ENCODE assay signal across 5 fruit fly cellular contexts in the genomic region with DNA sequence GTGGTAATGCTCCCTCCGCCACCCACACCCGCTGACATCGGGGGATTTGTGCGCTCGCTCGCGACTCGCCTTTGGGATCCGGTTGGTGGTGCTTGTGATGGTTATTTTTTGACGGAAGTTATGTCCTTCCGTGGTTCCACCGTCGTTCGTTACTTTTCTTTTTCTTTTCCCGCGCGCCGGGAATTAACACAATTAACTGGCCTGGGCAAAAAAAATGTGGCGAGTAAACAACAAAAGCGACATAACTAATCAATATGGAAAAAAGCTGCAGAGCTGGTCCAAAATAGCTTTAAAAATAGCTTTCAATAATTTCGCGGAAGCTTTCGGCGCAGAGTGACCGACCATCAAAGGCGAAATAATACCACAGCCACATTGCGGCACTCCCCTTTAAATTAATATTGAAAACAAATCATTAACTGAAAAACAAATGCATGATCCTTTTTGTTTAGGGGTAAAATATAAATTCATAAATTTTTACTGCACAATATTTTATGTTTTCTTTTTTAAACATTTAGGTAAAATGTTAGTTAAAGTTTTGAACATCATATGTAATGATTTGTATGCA.
A peak's percentile ranks its signal among the peaks of the same experiment; 100 is the strongest.
TF ChIP-seq lines count a peak whose summit lies in the region.

Gene CG14440 (minus strand): TSS at position 320 of the 565 bp plus-strand sequence.

- TF ChIP-seq CTCF in whole organism, embryonic (GFP tag; optimal IDR thresholded peaks at IDR 0.05; lab: Kevin White, UChicago): peak; percentile 81

TF ChIP-seq in whole organism, adult, 20 proteins besides CTCF, POLR2A, EP300 and RAD21 (continues in another document):
- TF ChIP-seq CG5204 (GFP tag; optimal IDR thresholded peaks at IDR 0.05; lab: Kevin White, UChicago): no peak
- no peak for TF ChIP-seq CG33017 (tag; optimal IDR thresholded peaks at IDR 0.05; lab: Kevin White, UChicago)
- no peak for TF ChIP-seq Clk (GFP tag; optimal IDR thresholded peaks at IDR 0.05; lab: Kevin White, UChicago)
- TF ChIP-seq CG12768 (GFP tag; optimal IDR thresholded peaks at IDR 0.05; lab: Kevin White, UChicago): no peak
- TF ChIP-seq Crg-1 (GFP tag; optimal IDR thresholded peaks at IDR 0.05; lab: Kevin White, UChicago): peak; percentile 28
- peak; percentile 35 for TF ChIP-seq bab1 (GFP tag; optimal IDR thresholded peaks at IDR 0.05; lab: Kevin White, UChicago)
- no peak for TF ChIP-seq cnc (optimal IDR thresholded peaks at IDR 0.05; lab: Kevin White, UChicago)
- TF ChIP-seq Hr96 (GFP tag; optimal IDR thresholded peaks at IDR 0.05; lab: Kevin White, UChicago): no peak
- no peak for TF ChIP-seq CG14711 (tag; optimal IDR thresholded peaks at IDR 0.05; lab: Kevin White, UChicago)
- no peak for TF ChIP-seq CG7045 (GFP tag; optimal IDR thresholded peaks at IDR 0.05; lab: Kevin White, UChicago)
- no peak for TF ChIP-seq CG1620 (GFP tag; optimal IDR thresholded peaks at IDR 0.05; lab: Kevin White, UChicago)
- TF ChIP-seq Mnt (GFP tag; optimal IDR thresholded peaks at IDR 0.05; lab: Kevin White, UChicago): peak; percentile 47
- TF ChIP-seq toe (GFP tag; optimal IDR thresholded peaks at IDR 0.05; lab: Kevin White, UChicago): no peak
- peak; percentile 53 for TF ChIP-seq pad (GFP tag; optimal IDR thresholded peaks at IDR 0.05; lab: Kevin White, UChicago)
- TF ChIP-seq kay (GFP tag; lab: Kevin White, UChicago; ENCODE audit: borderline replicate concordance): no peak
- TF ChIP-seq CG11617 (GFP tag; optimal IDR thresholded peaks at IDR 0.05; lab: Kevin White, UChicago): peak; percentile 28
- TF ChIP-seq ovo (GFP tag; optimal IDR thresholded peaks at IDR 0.05; lab: Kevin White, UChicago): no peak

TF ChIP-seq in whole organism, embryonic, 481 proteins besides CTCF, POLR2A, EP300 and RAD21 (continues in another document):
- TF ChIP-seq sc (optimal IDR thresholded peaks at IDR 0.05; lab: Kevin White, UChicago) (no peak), sc (GFP tag; optimal IDR thresholded peaks at IDR 0.05; lab: Kevin White, UChicago) (no peak), Meics (GFP tag; optimal IDR thresholded peaks at IDR 0.05; lab: Kevin White, UChicago) (no peak), sna (GFP tag; IDR thresholded peaks at IDR 0.05; lab: Robert Waterston, UW; ENCODE audit: partially characterized antibody) (no peak), dmrt99B (tag; optimal IDR thresholded peaks at IDR 0.05; lab: Kevin White, UChicago) (no peak), CG11456 (GFP tag; IDR thresholded peaks at IDR 0.05; lab: Robert Waterston, UW) (no peak), Dp (GFP tag; optimal IDR thresholded peaks at IDR 0.05; lab: Kevin White, UChicago) (peak; percentile 39), CG14667 (GFP tag; IDR thresholded peaks at IDR 0.05; lab: Robert Waterston, UW) (no peak), CG16813 (GFP tag; IDR thresholded peaks at IDR 0.05; lab: Robert Waterston, UW; ENCODE audit: partially characterized antibody) (no peak), E2f2 (GFP tag; IDR thresholded peaks at IDR 0.05; lab: Robert Waterston, UW) (peak; percentile 38), bbx (GFP tag; IDR thresholded peaks at IDR 0.05; lab: Robert Waterston, UW; ENCODE audit: partially characterized antibody) (peak; percentile 25; the same call in 1 of the 2 replicates), dimm (GFP tag; IDR thresholded peaks at IDR 0.05; lab: Robert Waterston, UW) (no peak), HLH4C (GFP tag; IDR thresholded peaks at IDR 0.05; lab: Robert Waterston, UW; ENCODE audit: partially characterized antibody) (no peak), Doc3 (GFP tag; IDR thresholded peaks at IDR 0.05; lab: Robert Waterston, UW; ENCODE audit: partially characterized antibody) (no peak), CG4820 (GFP tag; optimal IDR thresholded peaks at IDR 0.05; lab: Kevin White, UChicago) (no peak), Hmr (GFP tag; optimal IDR thresholded peaks at IDR 0.05; lab: Kevin White, UChicago) (peak; percentile 18)

TF ChIP-seq in whole organism, prepupa, 60 proteins besides CTCF, POLR2A, EP300 and RAD21:
- TF ChIP-seq fkh (GFP tag; optimal IDR thresholded peaks at IDR 0.05; lab: Kevin White, UChicago): peak; percentile 68
- no peak for TF ChIP-seq CG7368 (GFP tag; optimal IDR thresholded peaks at IDR 0.05; lab: Kevin White, UChicago)
- TF ChIP-seq Eip78C (GFP tag; lab: Kevin White, UChicago): peak; percentile 16
- TF ChIP-seq CG6792 (GFP tag; optimal IDR thresholded peaks at IDR 0.05; lab: Kevin White, UChicago): no peak
- no peak for TF ChIP-seq CG11294 (GFP tag; IDR thresholded peaks at IDR 0.05; lab: Robert Waterston, UW)
- TF ChIP-seq CG6854 (GFP tag; optimal IDR thresholded peaks at IDR 0.05; lab: Kevin White, UChicago): peak; percentile 35
- TF ChIP-seq CG6808 (GFP tag; optimal IDR thresholded peaks at IDR 0.05; lab: Kevin White, UChicago): peak; percentile 15
- TF ChIP-seq Hr38 (GFP tag; optimal IDR thresholded peaks at IDR 0.05; lab: Kevin White, UChicago): no peak
- no peak for TF ChIP-seq Met (GFP tag; optimal IDR thresholded peaks at IDR 0.05; lab: Kevin White, UChicago)
- peak; percentile 40 for TF ChIP-seq CG1621 (tag; optimal IDR thresholded peaks at IDR 0.05; lab: Kevin White, UChicago)
- TF ChIP-seq vri (GFP tag; optimal IDR thresholded peaks at IDR 0.05; lab: Kevin White, UChicago): peak; percentile 30
- TF ChIP-seq CG15336 (GFP tag; IDR thresholded peaks at IDR 0.05; lab: Robert Waterston, UW): 0 out of 2 replicates have a peak, but pooled peaks have one; percentile 14
- no peak for TF ChIP-seq achi (GFP tag; optimal IDR thresholded peaks at IDR 0.05; lab: Kevin White, UChicago)
- TF ChIP-seq ss (GFP tag; optimal IDR thresholded peaks at IDR 0.05; lab: Kevin White, UChicago): peak; percentile 4 to 45

TF ChIP-seq in whole organism, pupa, 21 proteins besides CTCF, POLR2A, EP300 and RAD21:
- TF ChIP-seq Pif1B (GFP tag; optimal IDR thresholded peaks at IDR 0.05; lab: Kevin White, UChicago) (peak; percentile 6), Ets98B (GFP tag; IDR thresholded peaks at IDR 0.05; lab: Robert Waterston, UW) (no peak; the same call in 1 of the 2 replicates), CG8301 (tag; optimal IDR thresholded peaks at IDR 0.05; lab: Kevin White, UChicago) (no peak), fd96Ca (GFP tag; IDR thresholded peaks at IDR 0.05; lab: Robert Waterston, UW) (no peak), D1 (tag; optimal IDR thresholded peaks at IDR 0.05; lab: Kevin White, UChicago) (peak; percentile 3), CG8159 (tag; optimal IDR thresholded peaks at IDR 0.05; lab: Kevin White, UChicago) (no peak), EcR (GFP tag; optimal IDR thresholded peaks at IDR 0.05; lab: Kevin White, UChicago) (no peak)

TF ChIP-seq in whole organism, wandering third instar larva, 38 proteins besides CTCF, POLR2A, EP300 and RAD21:
- no peak for TF ChIP-seq GATAd (GFP tag; optimal IDR thresholded peaks at IDR 0.05; lab: Kevin White, UChicago)
- no peak for TF ChIP-seq foxo (GFP tag; optimal IDR thresholded peaks at IDR 0.05; lab: Kevin White, UChicago)
- no peak for TF ChIP-seq Rel (GFP tag; optimal IDR thresholded peaks at IDR 0.05; lab: Kevin White, UChicago)
- TF ChIP-seq Rel (tag; optimal IDR thresholded peaks at IDR 0.05; lab: Kevin White, UChicago): peak; percentile 81
- no peak for TF ChIP-seq CrebA (GFP tag; optimal IDR thresholded peaks at IDR 0.05; lab: Kevin White, UChicago; ENCODE audit: borderline replicate concordance)
- TF ChIP-seq Dfd (GFP tag; optimal IDR thresholded peaks at IDR 0.05; lab: Kevin White, UChicago): no peak
